Fruit fly (Drosophila melanogaster) whole organism, prepupa: ENCODE data around the gene CG2865.
A peak's percentile ranks its signal among the peaks of the same experiment; 100 is the strongest.

Source experiments
- Blimp-1 ChIP-seq: fragments of 200-800 bp; sonication (Bioruptor generic); optimal IDR thresholded peaks from 3 replicates; lab custom pipeline; 2017; ENCODE audit warnings: missing biosample characterization, missing genetic modification characterization, mild to moderate bottlenecking, moderate library complexity, missing genetic modification reagents
- CG10631 ChIP-seq: fragments of 200-800 bp; sonication (Bioruptor generic); optimal IDR thresholded peaks from 2 replicates; lab custom pipeline; 2016; ENCODE audit warnings: missing biosample characterization, missing genetic modification characterization
- CG11294 ChIP-seq: fragments of 200-800 bp; sonication (Bioruptor generic); IDR thresholded peaks from 2 replicates; pipeline ENCODE4 v1.3.6; 2022; ENCODE audit warnings: missing biosample characterization, missing genetic modification characterization
- CG11762 ChIP-seq: fragments of 200-800 bp; sonication (Bioruptor generic); optimal IDR thresholded peaks from 3 replicates; lab custom pipeline; 2016; ENCODE audit warnings: missing biosample characterization, missing genetic modification characterization; ENCODE audit not compliant: insufficient read depth
- CG15336 ChIP-seq: fragments of 200-800 bp; sonication (Bioruptor generic); IDR thresholded peaks from 2 replicates; pipeline ENCODE4 v1.3.6; 2022; ENCODE audit warnings: missing biosample characterization, missing genetic modification characterization
- CG1621 ChIP-seq: fragments of 200-800 bp; sonication (Bioruptor generic); optimal IDR thresholded peaks from 3 replicates; lab custom pipeline; 2018; ENCODE audit warnings: missing biosample characterization, mild to moderate bottlenecking, missing genetic modification characterization
- CG16779 ChIP-seq: fragments of 200-800 bp; sonication (Bioruptor generic); optimal IDR thresholded peaks from 3 replicates; lab custom pipeline; 2017; ENCODE audit warnings: missing biosample characterization, mild to moderate bottlenecking, missing genetic modification characterization
- CG3032 ChIP-seq: fragments of 200-800 bp; optimal IDR thresholded peaks from 2 replicates; lab custom pipeline; 2019; ENCODE audit warnings: missing biosample characterization, mild to moderate bottlenecking, missing genetic modification characterization, moderate library complexity
- CG31627 ChIP-seq: fragments of 200-800 bp; sonication (Bioruptor generic); optimal IDR thresholded peaks from 3 replicates; lab custom pipeline; 2016; ENCODE audit warnings: missing biosample characterization, missing genetic modification characterization
- CG32006 ChIP-seq: fragments of 200-800 bp; sonication (Bioruptor generic); optimal IDR thresholded peaks from 3 replicates; lab custom pipeline; 2017; ENCODE audit warnings: missing biosample characterization, mild to moderate bottlenecking, missing genetic modification characterization
- CG4318 ChIP-seq: fragments of 200-800 bp; sonication (Bioruptor generic); optimal IDR thresholded peaks from 3 replicates; lab custom pipeline; 2017; ENCODE audit warnings: missing biosample characterization, mild to moderate bottlenecking, missing genetic modification characterization
- CG6163 ChIP-seq: fragments of 200-800 bp; sonication (Bioruptor generic); IDR thresholded peaks from 3 replicates; pipeline ENCODE4 v1.3.6; 2022; ENCODE audit warnings: missing biosample characterization, missing genetic modification characterization
- CG6276 ChIP-seq: fragments of 200-800 bp; sonication (Bioruptor generic); optimal IDR thresholded peaks from 2 replicates; lab custom pipeline; 2017; ENCODE audit warnings: missing biosample characterization, mild to moderate bottlenecking, missing genetic modification characterization
- CG6808 ChIP-seq: fragments of 200-800 bp; sonication (Bioruptor generic); optimal IDR thresholded peaks from 3 replicates; lab custom pipeline; 2017; ENCODE audit warnings: missing biosample characterization, missing genetic modification characterization, mild to moderate bottlenecking, moderate library complexity, missing genetic modification reagents
- CG6854 ChIP-seq: fragments of 200-800 bp; sonication (Bioruptor generic); optimal IDR thresholded peaks from 2 replicates; lab custom pipeline; 2017; ENCODE audit warnings: missing biosample characterization, mild to moderate bottlenecking, missing genetic modification characterization
- CG7368 ChIP-seq: fragments of 200-800 bp; sonication (Bioruptor generic); optimal IDR thresholded peaks from 3 replicates; lab custom pipeline; 2016; ENCODE audit warnings: missing biosample characterization, missing genetic modification characterization
- CG8119 ChIP-seq: fragments of 200-800 bp; sonication (Bioruptor generic); IDR thresholded peaks from 3 replicates; pipeline ENCODE4 v1.3.6; 2022; ENCODE audit warnings: missing biosample characterization, missing genetic modification characterization
- CG8632 ChIP-seq: fragments of 200-800 bp; sonication (Bioruptor generic); optimal IDR thresholded peaks from 3 replicates; lab custom pipeline; 2016; ENCODE audit warnings: missing biosample characterization, missing genetic modification characterization
- CG9139 ChIP-seq: fragments of 200-800 bp; sonication (Bioruptor generic); optimal IDR thresholded peaks from 3 replicates; lab custom pipeline; 2017; ENCODE audit warnings: missing biosample characterization, mild to moderate bottlenecking, missing genetic modification characterization
- Eip75B ChIP-seq: fragments of 200-800 bp; sonication (Bioruptor generic); optimal IDR thresholded peaks from 3 replicates; lab custom pipeline; 2016; ENCODE audit warnings: missing biosample characterization, missing genetic modification characterization
- Eip78C ChIP-seq: fragments of 200-800 bp; sonication (Bioruptor generic); peaks from one replicate; lab custom pipeline; 2016; ENCODE audit warnings: missing biosample characterization, missing genetic modification characterization
- Eip93F ChIP-seq: fragments of 200-800 bp; sonication (Bioruptor generic); optimal IDR thresholded peaks from 2 replicates; lab custom pipeline; 2016; ENCODE audit warnings: missing biosample characterization, mild to moderate bottlenecking, missing genetic modification characterization
- Ets21C ChIP-seq: fragments of 200-800 bp; sonication (Bioruptor generic); optimal IDR thresholded peaks from 3 replicates; lab custom pipeline; 2016; ENCODE audit warnings: missing biosample characterization, missing genetic modification characterization
- Ets96B ChIP-seq: fragments of 200-800 bp; optimal IDR thresholded peaks from 2 replicates; lab custom pipeline; 2019; ENCODE audit warnings: missing biosample characterization, mild to moderate bottlenecking, missing genetic modification characterization, moderate library complexity
- Gug ChIP-seq: fragments of 200-800 bp; sonication (Bioruptor generic); IDR thresholded peaks from 2 replicates; pipeline ENCODE4 v1.3.6; 2022; ENCODE audit warnings: missing biosample characterization, missing genetic modification characterization
- Hr38 ChIP-seq: sonication (Bioruptor generic); optimal IDR thresholded peaks from 2 replicates; lab custom pipeline; 2016; ENCODE audit warnings: missing biosample characterization, missing genetic modification characterization
- Hr39 ChIP-seq: fragments of 200-800 bp; sonication (Bioruptor generic); optimal IDR thresholded peaks from 2 replicates; lab custom pipeline; 2016; ENCODE audit warnings: missing biosample characterization, missing genetic modification characterization
- Hr4 ChIP-seq: fragments of 200-800 bp; sonication (Bioruptor generic); optimal IDR thresholded peaks from 3 replicates; lab custom pipeline; 2016; ENCODE audit warnings: missing biosample characterization, missing genetic modification characterization
- Lpt ChIP-seq: fragments of 200-800 bp; sonication (Bioruptor generic); optimal IDR thresholded peaks from 3 replicates; lab custom pipeline; 2016; ENCODE audit warnings: missing biosample characterization, missing genetic modification characterization
- Met ChIP-seq: fragments of 200-800 bp; sonication (Bioruptor generic); optimal IDR thresholded peaks from 3 replicates; lab custom pipeline; 2016; ENCODE audit warnings: missing biosample characterization, missing genetic modification characterization
- Smox ChIP-seq: fragments of 200-800 bp; sonication (Bioruptor generic); optimal IDR thresholded peaks from 3 replicates; lab custom pipeline; 2016; ENCODE audit warnings: missing biosample characterization, missing genetic modification characterization
- Sox102F ChIP-seq: fragments of 200-800 bp; sonication (Bioruptor generic); optimal IDR thresholded peaks from 2 replicates; lab custom pipeline; 2016; ENCODE audit warnings: missing biosample characterization, mild to moderate bottlenecking, missing genetic modification characterization
- Sox14 ChIP-seq: fragments of 200-800 bp; sonication (Bioruptor generic); optimal IDR thresholded peaks from 3 replicates; lab custom pipeline; 2016; ENCODE audit warnings: missing biosample characterization, missing genetic modification characterization
- Sox15 ChIP-seq: fragments of 200-800 bp; sonication (Bioruptor generic); optimal IDR thresholded peaks from 3 replicates; lab custom pipeline; 2016; ENCODE audit warnings: missing biosample characterization, missing genetic modification characterization
- achi ChIP-seq: fragments of 200-800 bp; sonication (Bioruptor generic); optimal IDR thresholded peaks from 3 replicates; lab custom pipeline; 2016; ENCODE audit warnings: missing biosample characterization, missing genetic modification characterization
- acj6 ChIP-seq: fragments of 200-800 bp; sonication (Bioruptor generic); optimal IDR thresholded peaks from 3 replicates; lab custom pipeline; 2016; ENCODE audit warnings: missing biosample characterization, missing genetic modification characterization
- dac ChIP-seq: fragments of 200-800 bp; sonication (Bioruptor generic); optimal IDR thresholded peaks from 2 replicates; lab custom pipeline; 2017; ENCODE audit warnings: missing biosample characterization, mild to moderate bottlenecking, missing genetic modification characterization
- dsx ChIP-seq: fragments of 200-800 bp; optimal IDR thresholded peaks from 3 replicates; lab custom pipeline; 2019; ENCODE audit warnings: missing biosample characterization, mild to moderate bottlenecking, missing genetic modification characterization, moderate library complexity; ENCODE audit not compliant: poor library complexity, severe bottlenecking
- eg ChIP-seq: fragments of 200-800 bp; sonication (Bioruptor generic); IDR thresholded peaks from 3 replicates; pipeline ENCODE4 v1.3.6; 2022; ENCODE audit warnings: missing biosample characterization, missing genetic modification characterization
- esn ChIP-seq: fragments of 200-800 bp; sonication (Bioruptor generic); optimal IDR thresholded peaks from 2 replicates; lab custom pipeline; 2016; ENCODE audit warnings: missing biosample characterization, mild to moderate bottlenecking, missing genetic modification characterization, moderate library complexity
- fd85E ChIP-seq: fragments of 200-800 bp; sonication (Bioruptor generic); optimal IDR thresholded peaks from 3 replicates; lab custom pipeline; 2016; ENCODE audit warnings: missing biosample characterization, missing genetic modification characterization
- lz ChIP-seq: fragments of 200-800 bp; sonication (Bioruptor generic); optimal IDR thresholded peaks from 3 replicates; lab custom pipeline; 2016; ENCODE audit warnings: missing biosample characterization, missing genetic modification characterization
- pdm3 ChIP-seq: fragments of 200-800 bp; sonication (Bioruptor generic); optimal IDR thresholded peaks from 3 replicates; lab custom pipeline; 2016; ENCODE audit warnings: missing biosample characterization, missing genetic modification characterization
- salr ChIP-seq, 2 experiments: fragments of 200-800 bp; sonication (Bioruptor generic); optimal IDR thresholded peaks; 3 replicates each; lab custom pipeline; 2016 to 2018; ENCODE audit warnings: missing biosample characterization in 2 of 2, missing genetic modification characterization in 2 of 2, mild to moderate bottlenecking in 1 of 2
- spab ChIP-seq: fragments of 200-800 bp; sonication (Bioruptor generic); optimal IDR thresholded peaks from 2 replicates; lab custom pipeline; 2017; ENCODE audit warnings: missing biosample characterization, mild to moderate bottlenecking, missing genetic modification characterization, missing genetic modification reagents
- ss ChIP-seq, 2 experiments: fragments of 200-800 bp; sonication (Bioruptor generic); optimal IDR thresholded peaks; 2 replicates in 1 of 2; 3 replicates in 1 of 2; lab custom pipeline; 2017 to 2018; ENCODE audit warnings: mild to moderate bottlenecking in 2 of 2, missing biosample characterization in 2 of 2, missing genetic modification characterization in 2 of 2, moderate library complexity in 1 of 2
- topi ChIP-seq: fragments of 200-800 bp; sonication (Bioruptor generic); optimal IDR thresholded peaks from 3 replicates; lab custom pipeline; 2016; ENCODE audit warnings: missing biosample characterization, missing genetic modification characterization
- vri ChIP-seq: fragments of 200-800 bp; sonication (Bioruptor generic); optimal IDR thresholded peaks from 3 replicates; lab custom pipeline; 2016; ENCODE audit warnings: missing biosample characterization, mild to moderate bottlenecking, missing genetic modification characterization

The CG2865 gene

DNA sequence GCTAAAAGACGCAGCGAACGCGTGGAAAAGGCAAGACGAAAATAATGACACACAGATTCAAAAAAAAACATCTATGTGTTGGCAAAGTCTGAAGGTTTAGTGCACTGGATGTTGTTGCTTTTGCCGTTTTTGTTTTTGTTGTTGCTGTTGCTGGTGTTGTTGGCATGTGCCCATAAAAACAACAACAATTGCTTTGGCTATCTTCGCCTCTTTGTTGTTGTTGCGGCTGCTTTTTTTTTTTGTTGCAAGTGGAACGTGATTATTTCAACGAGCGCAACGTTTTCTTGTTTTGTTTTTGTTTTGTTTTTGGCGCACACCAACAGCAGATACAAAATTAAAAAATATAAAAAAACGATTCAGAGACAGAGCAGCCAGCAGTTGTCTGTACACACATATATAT lies 4.1 kb downstream of the CG2865 start (continued):
- peak; percentile 4 for TF ChIP-seq vri (GFP tag; lab: Kevin White, UChicago)
- peak; percentile 65 for TF ChIP-seq CG3032 (tag; lab: Kevin White, UChicago)
- peak; percentile 16 for TF ChIP-seq acj6
- peak; percentile 59 for TF ChIP-seq CG6854 (GFP tag; lab: Kevin White, UChicago)
- TF ChIP-seq CG9139 (GFP tag; lab: Kevin White, UChicago), result peak; percentile 96
- TF ChIP-seq Hr4, result peak; percentile 11
- peak; percentile 61 for TF ChIP-seq Ets96B (tag; lab: Kevin White, UChicago)
- peak; percentile 48 for TF ChIP-seq CG10631 (GFP tag; lab: Kevin White, UChicago)
- TF ChIP-seq Sox15 (GFP tag; lab: Kevin White, UChicago), result no peak
- TF ChIP-seq Lpt (GFP tag; lab: Kevin White, UChicago), result peak; percentile 94
- peak; percentile 74 for TF ChIP-seq dac (GFP tag; lab: Kevin White, UChicago)
- TF ChIP-seq Eip78C (GFP tag; lab: Kevin White, UChicago), result peak; percentile 81
- peak; percentile 57 for TF ChIP-seq CG11762 (GFP tag; lab: Kevin White, UChicago)
- peak; percentile 93 for TF ChIP-seq CG6808
- TF ChIP-seq salr (GFP tag; optimal IDR thresholded peaks at IDR 0.05; lab: Kevin White, UChicago), result peak; percentile 73 to 85
- TF ChIP-seq Eip75B, result peak; percentile 67
- TF ChIP-seq Smox (GFP tag; lab: Kevin White, UChicago), result no peak

dm6 chrX:2288327-2288726 lies 4.9 kb downstream of the CG2865 start:
- TF ChIP-seq Eip75B (no peak), Smox (GFP tag; lab: Kevin White, UChicago) (no peak), Eip93F (GFP tag; lab: Kevin White, UChicago) (peak; percentile 16), dsx (peak; percentile 33), CG6163 (GFP tag; lab: Robert Waterston, UW) (peak; percentile 64; the same call in 2 of the 3 replicates), Ets96B (tag; lab: Kevin White, UChicago) (no peak), CG8632 (no peak), CG32006 (GFP tag; lab: Kevin White, UChicago) (no peak), Sox102F (GFP tag; lab: Kevin White, UChicago) (peak; percentile 16), achi (no peak), acj6 (no peak), CG4318 (no peak), CG6854 (GFP tag; lab: Kevin White, UChicago) (peak; percentile 47), pdm3 (no peak), Met (GFP tag; lab: Kevin White, UChicago) (no peak), CG6276 (GFP tag; lab: Kevin White, UChicago) (no peak), Gug (GFP tag; lab: Robert Waterston, UW) (no peak), eg (GFP tag; lab: Robert Waterston, UW) (peak; percentile 50; the same call in 1 of the 3 replicates), fd85E (GFP tag; lab: Kevin White, UChicago) (no peak), Ets21C (GFP tag; lab: Kevin White, UChicago) (no peak), CG8119 (GFP tag; lab: Robert Waterston, UW) (no peak; the same call in 2 of the 3 replicates), dac (GFP tag; lab: Kevin White, UChicago) (no peak), Hr39 (GFP tag; lab: Kevin White, UChicago) (no peak), Eip78C (GFP tag; lab: Kevin White, UChicago) (no peak), CG15336 (GFP tag; lab: Robert Waterston, UW) (0 out of 2 replicates have a peak, but pooled peaks have one; percentile 8), CG3032 (tag; lab: Kevin White, UChicago) (no peak), lz (no peak), CG11762 (GFP tag; lab: Kevin White, UChicago) (no peak), CG1621 (no peak), ss (GFP tag; optimal IDR thresholded peaks at IDR 0.05; lab: Kevin White, UChicago) (no peak), topi (GFP tag; lab: Kevin White, UChicago) (no peak), Sox14 (GFP tag; lab: Kevin White, UChicago) (peak; percentile 33), esn (GFP tag; lab: Kevin White, UChicago) (no peak), CG7368 (GFP tag; lab: Kevin White, UChicago) (no peak), Sox15 (GFP tag; lab: Kevin White, UChicago) (no peak), salr (GFP tag; optimal IDR thresholded peaks at IDR 0.05; lab: Kevin White, UChicago) (no peak), CG6808 (no peak), CG16779 (tag; lab: Kevin White, UChicago) (no peak), Blimp-1 (GFP tag; lab: Kevin White, UChicago) (peak; percentile 9), CG31627 (GFP tag; lab: Kevin White, UChicago) (no peak), CG11294 (GFP tag; lab: Robert Waterston, UW) (no peak), Lpt (GFP tag; lab: Kevin White, UChicago) (no peak), Hr38 (GFP tag; lab: Kevin White, UChicago) (no peak), spab (GFP tag; lab: Kevin White, UChicago) (no peak)
